Worm (Caenorhabditis elegans) whole organism, L3 larva: ENCODE measurements around the gene catp-7.

ENCODE experiments used
- R02D3.7 ChIP-seq: fragments of 150-350 bp; optimal IDR thresholded peaks from 2 replicates; lab custom pipeline; 2014; ENCODE audit warnings: missing biosample characterization, missing genetic modification characterization
- ZK546.5 ChIP-seq: sonication (generic microtip); optimal IDR thresholded peaks from 2 replicates; lab custom pipeline; 2017; ENCODE audit warnings: missing biosample characterization, missing genetic modification characterization
- aly-2 ChIP-seq: fragments of 150-350 bp; optimal IDR thresholded peaks from 2 replicates; lab custom pipeline; 2014; ENCODE audit warnings: missing biosample characterization, missing genetic modification characterization
- ama-1 ChIP-seq: fragments of 150-350 bp; optimal IDR thresholded peaks from 2 replicates; lab custom pipeline; 2018
- ceh-16 ChIP-seq: sonication (generic microtip); optimal IDR thresholded peaks from 2 replicates; lab custom pipeline; 2017; ENCODE audit warnings: missing biosample characterization, missing genetic modification characterization
- ceh-28 ChIP-seq: fragments of 150-350 bp; optimal IDR thresholded peaks from 2 replicates; lab custom pipeline; 2014; ENCODE audit warnings: missing biosample characterization, missing genetic modification reagents, missing genetic modification characterization
- ceh-82 ChIP-seq: fragments of 150-350 bp; optimal IDR thresholded peaks from 2 replicates; lab custom pipeline; 2014; ENCODE audit warnings: missing biosample characterization, missing genetic modification characterization
- ceh-9 ChIP-seq: sonication (generic microtip); optimal IDR thresholded peaks from 2 replicates; lab custom pipeline; 2018; ENCODE audit warnings: missing biosample characterization, missing genetic modification characterization
- daf-12 ChIP-seq: fragments of 150-350 bp; optimal IDR thresholded peaks from 2 replicates; lab custom pipeline; 2014; ENCODE audit warnings: missing biosample characterization, missing genetic modification reagents, missing genetic modification characterization
- egl-27 ChIP-seq: sonication (generic microtip); optimal IDR thresholded peaks from 4 replicates; lab custom pipeline; 2017; ENCODE audit warnings: missing biosample characterization, missing genetic modification reagents, missing genetic modification characterization
- egl-5 ChIP-seq: fragments of 150-350 bp; optimal IDR thresholded peaks from 2 replicates; lab custom pipeline; 2017; ENCODE audit warnings: missing biosample characterization, missing genetic modification reagents, missing genetic modification characterization, inconsistent platforms
- elt-1 ChIP-seq: fragments of 150-350 bp; optimal IDR thresholded peaks from 2 replicates; lab custom pipeline; 2014; ENCODE audit warnings: missing biosample characterization, missing genetic modification characterization
- elt-2 ChIP-seq: sonication (generic microtip); optimal IDR thresholded peaks from 2 replicates; lab custom pipeline; 2016; ENCODE audit warnings: missing genetic modification reagents, mild to moderate bottlenecking, missing genetic modification characterization, missing compliant biosample characterization
- elt-3 ChIP-seq, 3 experiments: fragments of 150-350 bp in 1 of 3; sonication (generic microtip) in 2 of 3; optimal IDR thresholded peaks; 2 replicates in 2 of 3; 4 replicates in 1 of 3; lab custom pipeline; 2014 to 2017; ENCODE audit warnings: missing biosample characterization in 3 of 3, missing genetic modification characterization in 3 of 3
- eor-1 ChIP-seq, 2 experiments: fragments of 150-350 bp; optimal IDR thresholded peaks; 2 replicates each; lab custom pipeline; 2014 to 2018; ENCODE audit warnings: missing biosample characterization in 2 of 2, missing genetic modification characterization in 2 of 2
- fkh-10 ChIP-seq: sonication (generic microtip); optimal IDR thresholded peaks from 2 replicates; lab custom pipeline; 2017; ENCODE audit warnings: missing biosample characterization, missing genetic modification reagents, missing genetic modification characterization
- fkh-2 ChIP-seq: fragments of 150-350 bp; optimal IDR thresholded peaks from 2 replicates; lab custom pipeline; 2014; ENCODE audit warnings: missing biosample characterization, missing genetic modification reagents, missing genetic modification characterization
- fos-1 ChIP-seq: fragments of 150-350 bp; optimal IDR thresholded peaks from 2 replicates; lab custom pipeline; 2014; ENCODE audit warnings: missing biosample characterization, missing genetic modification characterization
- hmg-11 ChIP-seq: sonication (generic microtip); optimal IDR thresholded peaks from 2 replicates; lab custom pipeline; 2016; ENCODE audit warnings: missing genetic modification characterization, missing compliant biosample characterization
- jun-1 ChIP-seq: fragments of 150-350 bp; optimal IDR thresholded peaks from 2 replicates; lab custom pipeline; 2014; ENCODE audit warnings: missing biosample characterization, missing genetic modification reagents, missing genetic modification characterization
- lin-15B ChIP-seq: fragments of 150-350 bp; optimal IDR thresholded peaks from 2 replicates; lab custom pipeline; 2014; ENCODE audit warnings: missing biosample characterization, missing genetic modification characterization
- lin-39 ChIP-seq: fragments of 150-350 bp; optimal IDR thresholded peaks from 2 replicates; lab custom pipeline; 2018; ENCODE audit warnings: missing biosample characterization, missing genetic modification reagents, missing genetic modification characterization
- lsy-12 ChIP-seq: sonication (generic microtip); optimal IDR thresholded peaks from 2 replicates; lab custom pipeline; 2016; ENCODE audit warnings: mild to moderate bottlenecking, missing genetic modification characterization, missing compliant biosample characterization
- mdl-1 ChIP-seq: fragments of 150-350 bp; optimal IDR thresholded peaks from 2 replicates; lab custom pipeline; 2014; ENCODE audit warnings: missing biosample characterization, missing genetic modification characterization
- mml-1 ChIP-seq: fragments of 150-350 bp; sonication (generic microtip); optimal IDR thresholded peaks from 3 replicates; lab custom pipeline; 2014; ENCODE audit warnings: missing biosample characterization, missing genetic modification characterization
- nfya-1 ChIP-seq: sonication (generic microtip); optimal IDR thresholded peaks from 2 replicates; lab custom pipeline; 2017; ENCODE audit warnings: missing genetic modification characterization, mild to moderate bottlenecking, missing compliant biosample characterization, antibody characterized with exemption, moderate library complexity; ENCODE audit not compliant: insufficient read depth
- nhr-11 ChIP-seq: fragments of 150-350 bp; optimal IDR thresholded peaks from 2 replicates; lab custom pipeline; 2014; ENCODE audit warnings: missing biosample characterization, missing genetic modification characterization
- nhr-12 ChIP-seq: fragments of 150-350 bp; optimal IDR thresholded peaks from 2 replicates; lab custom pipeline; 2014; ENCODE audit warnings: missing biosample characterization, missing genetic modification characterization
- nhr-23 ChIP-seq: fragments of 150-350 bp; optimal IDR thresholded peaks from 2 replicates; lab custom pipeline; 2014; ENCODE audit warnings: missing biosample characterization, missing genetic modification reagents, missing genetic modification characterization
- nhr-237 ChIP-seq: fragments of 150-350 bp; optimal IDR thresholded peaks from 2 replicates; lab custom pipeline; 2014; ENCODE audit warnings: missing biosample characterization, missing genetic modification characterization
- nhr-25 ChIP-seq: sonication (generic microtip); optimal IDR thresholded peaks from 2 replicates; lab custom pipeline; 2017; ENCODE audit warnings: missing biosample characterization, missing genetic modification characterization
- nhr-28 ChIP-seq: fragments of 150-350 bp; optimal IDR thresholded peaks from 2 replicates; lab custom pipeline; 2014; ENCODE audit warnings: missing biosample characterization, missing genetic modification characterization
- nhr-43 ChIP-seq: sonication (generic microtip); optimal IDR thresholded peaks from 2 replicates; lab custom pipeline; 2016; ENCODE audit warnings: mild to moderate bottlenecking, missing genetic modification characterization, missing compliant biosample characterization; ENCODE audit not compliant: poor library complexity, severe bottlenecking
- nhr-67 ChIP-seq: fragments of 150-350 bp; optimal IDR thresholded peaks from 2 replicates; lab custom pipeline; 2014; ENCODE audit warnings: missing biosample characterization, missing genetic modification characterization
- nhr-76 ChIP-seq: fragments of 150-350 bp; sonication (generic microtip); optimal IDR thresholded peaks from 5 replicates; lab custom pipeline; 2014; ENCODE audit warnings: missing biosample characterization, missing genetic modification characterization
- nhr-77 ChIP-seq: fragments of 150-350 bp; optimal IDR thresholded peaks from 2 replicates; lab custom pipeline; 2014; ENCODE audit warnings: missing biosample characterization, missing genetic modification characterization
- pha-4 ChIP-seq: fragments of 150-350 bp; optimal IDR thresholded peaks from 2 replicates; lab custom pipeline; 2014; ENCODE audit warnings: missing biosample characterization, missing genetic modification reagents, missing genetic modification characterization
- pqm-1 ChIP-seq: fragments of 150-350 bp; optimal IDR thresholded peaks from 2 replicates; lab custom pipeline; 2017; ENCODE audit warnings: missing biosample characterization, missing genetic modification characterization, inconsistent platforms
- sea-2 ChIP-seq: fragments of 150-350 bp; sonication (generic microtip); optimal IDR thresholded peaks from 4 replicates; lab custom pipeline; 2014; ENCODE audit warnings: missing biosample characterization, missing genetic modification reagents, missing genetic modification characterization
- skn-1 ChIP-seq: fragments of 150-350 bp; optimal IDR thresholded peaks from 2 replicates; lab custom pipeline; 2014; ENCODE audit warnings: missing biosample characterization, missing genetic modification characterization
- snpc-4 ChIP-seq: fragments of 150-350 bp; optimal IDR thresholded peaks from 2 replicates; lab custom pipeline; 2014; ENCODE audit warnings: missing biosample characterization, missing genetic modification characterization
- tbx-2 ChIP-seq: sonication (generic microtip); optimal IDR thresholded peaks from 2 replicates; lab custom pipeline; 2016; ENCODE audit warnings: mild to moderate bottlenecking, missing genetic modification characterization, missing compliant biosample characterization
- unc-39 ChIP-seq: sonication (generic microtip); optimal IDR thresholded peaks from 4 replicates; lab custom pipeline; 2017; ENCODE audit warnings: missing biosample characterization, missing genetic modification characterization
- unc-62 ChIP-seq: fragments of 150-350 bp; sonication (generic microtip); optimal IDR thresholded peaks from 4 replicates; lab custom pipeline; 2014; ENCODE audit warnings: missing biosample characterization, missing genetic modification reagents, missing genetic modification characterization
- zag-1 ChIP-seq: fragments of 150-350 bp; optimal IDR thresholded peaks from 2 replicates; lab custom pipeline; 2014; ENCODE audit warnings: missing biosample characterization, missing genetic modification characterization
- ztf-11 ChIP-seq: fragments of 150-350 bp; optimal IDR thresholded peaks from 2 replicates; lab custom pipeline; 2014; ENCODE audit warnings: missing biosample characterization, missing genetic modification characterization
- ztf-4 ChIP-seq: fragments of 150-350 bp; optimal IDR thresholded peaks from 2 replicates; lab custom pipeline; 2014; ENCODE audit warnings: missing biosample characterization, missing genetic modification characterization

Gene catp-7

DNA sequence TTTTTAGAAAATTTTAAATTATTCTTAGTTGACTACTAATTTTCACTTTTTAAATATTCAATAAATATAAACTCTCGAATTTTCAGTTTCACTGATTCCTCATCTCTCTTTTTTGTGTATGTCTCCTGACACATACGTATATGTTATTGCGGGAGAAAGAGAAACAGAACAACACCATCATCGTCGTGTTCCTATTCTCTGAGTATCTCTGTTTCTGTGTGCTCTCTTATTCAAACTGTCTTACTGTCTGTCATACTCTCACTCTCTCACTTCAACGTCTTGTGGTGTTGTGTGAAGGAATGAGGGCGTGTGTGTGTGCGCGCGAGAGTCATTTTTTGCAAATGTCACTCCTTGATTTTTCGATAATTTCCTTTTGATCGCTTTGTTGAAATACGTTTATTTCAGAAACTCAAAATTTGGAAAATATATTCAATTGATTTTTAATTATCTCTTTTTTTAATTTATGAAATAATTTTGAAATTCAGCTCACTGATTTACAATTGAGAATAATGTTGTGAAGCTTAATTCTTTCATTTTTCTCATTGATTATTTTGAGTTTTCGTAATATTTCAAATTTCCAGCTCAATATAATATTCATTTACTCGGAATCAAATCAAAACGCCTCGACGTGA is 34.4 kb downstream of the catp-7 start, which contains the start of gene lin-49:
lin-49 (plus strand) TSS at position 582 of the 632 bp plus-strand sequence.
- TF ChIP-seq ztf-11 (no peak), fos-1 (tag; lab: Kevin White, UChicago) (no peak), jun-1 (tag; lab: Kevin White, UChicago) (peak; percentile 30), ceh-82 (tag; lab: Kevin White, UChicago) (no peak), ztf-4 (peak; percentile 1), ZK546.5 (tag; lab: Kevin White, UChicago) (no peak), lin-15B (peak; percentile 61), egl-5 (tag; lab: Kevin White, UChicago) (no peak), elt-1 (tag; lab: Kevin White, UChicago) (peak; percentile 58), lin-39 (tag; lab: Kevin White, UChicago) (peak; percentile 27), elt-3 (tag; optimal IDR thresholded peaks at IDR 0.05; lab: Kevin White, UChicago) (no peak), fkh-10 (GFP tag; lab: Kevin White, UChicago) (no peak), nhr-28 (no peak), skn-1 (tag; lab: Kevin White, UChicago) (peak; percentile 41), ceh-16 (tag; lab: Kevin White, UChicago) (no peak), unc-39 (tag; lab: Kevin White, UChicago) (no peak), elt-2 (tag; lab: Kevin White, UChicago) (peak; percentile 54), hmg-11 (tag; lab: Kevin White, UChicago) (peak; percentile 88), eor-1 (tag; optimal IDR thresholded peaks at IDR 0.05; lab: Kevin White, UChicago) (no peak), daf-12 (tag; lab: Kevin White, UChicago) (no peak), nhr-23 (tag; lab: Kevin White, UChicago) (peak; percentile 79), lsy-12 (tag; lab: Kevin White, UChicago) (no peak), nhr-43 (tag; lab: Kevin White, UChicago) (peak; percentile 42), ceh-28 (tag; lab: Kevin White, UChicago) (peak; percentile 65), aly-2 (tag; lab: Kevin White, UChicago) (no peak), nhr-76 (tag; lab: Kevin White, UChicago) (no peak), ceh-9 (tag; lab: Kevin White, UChicago) (no peak), mml-1 (tag; lab: Kevin White, UChicago) (no peak), zag-1 (tag; lab: Kevin White, UChicago) (no peak), nhr-67 (tag; lab: Kevin White, UChicago) (no peak), tbx-2 (no peak), pqm-1 (tag; lab: Kevin White, UChicago) (peak; percentile 35), mdl-1 (no peak), nhr-77 (tag; lab: Kevin White, UChicago) (no peak), egl-27 (tag; lab: Kevin White, UChicago) (no peak), R02D3.7 (no peak), unc-62 (GFP tag; lab: Kevin White, UChicago) (no peak), fkh-2 (tag; lab: Kevin White, UChicago) (no peak), pha-4 (tag; lab: Kevin White, UChicago) (peak; percentile 93), sea-2 (GFP tag; lab: Kevin White, UChicago) (no peak), nhr-12 (tag; lab: Kevin White, UChicago) (no peak), nhr-11 (tag; lab: Kevin White, UChicago) (peak; percentile 16), nhr-237 (no peak), nhr-25 (tag; lab: Kevin White, UChicago) (peak; percentile 75), ama-1 (no peak), snpc-4 (tag; lab: Kevin White, UChicago) (peak; percentile 56), nfya-1 (tag; lab: Kevin White, UChicago) (peak; percentile 80)
- TF ChIP-seq, all 47 proteins: peak for 17
